Worm (Caenorhabditis elegans): Measurements from ENCODE around the gene nlp-53.

The nlp-53 gene

DNA sequence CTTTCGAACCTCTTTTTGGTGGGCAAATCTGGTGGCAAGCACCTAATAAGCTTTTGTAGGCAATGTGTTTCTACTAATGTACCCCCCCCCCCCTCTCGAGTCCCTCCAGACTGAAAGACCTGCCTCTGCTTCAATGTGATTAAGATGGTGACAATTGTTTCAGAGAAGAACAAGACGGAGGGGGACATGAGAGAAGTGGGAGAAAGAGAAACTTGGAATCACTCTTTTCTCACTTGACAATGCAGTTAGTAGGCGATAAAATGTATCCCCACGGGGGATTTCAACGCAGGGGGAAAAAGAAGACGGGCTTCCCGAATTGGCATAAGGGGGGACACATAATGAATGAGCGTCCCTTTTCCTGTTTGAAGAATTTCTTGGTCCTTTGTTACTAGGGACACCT lies 13.6 kb downstream of the nlp-53 start:
- TF ChIP-seq snpc-4 (tag; optimal IDR thresholded peaks at IDR 0.05) (no peak), hmg-1.1 (GFP tag; IDR thresholded peaks at IDR 0.05) (peak; percentile 27; the same call in 1 of the 2 replicates), Y5F2A.4 (GFP tag; optimal IDR thresholded peaks at IDR 0.05) (no peak), aha-1 (tag) (peak; percentile 14), fkh-10 (GFP tag; optimal IDR thresholded peaks at IDR 0.05) (no peak), madf-9 (GFP tag; conservative IDR thresholded peaks at IDR 0.05) (no peak), F44E2.7 (GFP tag; IDR thresholded peaks at IDR 0.05) (no peak), ceh-32 (tag; optimal IDR thresholded peaks at IDR 0.05; ENCODE audit: poor library complexity) (no peak), sdz-12 (GFP tag; optimal IDR thresholded peaks at IDR 0.05) (no peak), unc-130 (GFP tag; optimal IDR thresholded peaks at IDR 0.05) (no peak), dve-1 (tag; optimal IDR thresholded peaks at IDR 0.05; ENCODE audit: insufficient read depth) (no peak)

- TF ChIP-seq duxl-1 (tag; optimal IDR thresholded peaks at IDR 0.05; ENCODE audit: poor library complexity), result no peak
- no peak for TF ChIP-seq F44E2.7 (GFP tag; IDR thresholded peaks at IDR 0.05)
- no peak for TF ChIP-seq nhr-48 (tag; optimal IDR thresholded peaks at IDR 0.05)
- TF ChIP-seq dmd-6 (GFP tag; IDR thresholded peaks at IDR 0.05), result no peak
- TF ChIP-seq lin-39 (tag; optimal IDR thresholded peaks at IDR 0.05), result no peak
- no peak for TF ChIP-seq nhr-237 (tag; optimal IDR thresholded peaks at IDR 0.05)
Observed at ce11 chrX:13633032-13633431, 14.4 kb downstream of the nlp-53 start.

- TF ChIP-seq daf-16 (GFP tag; optimal IDR thresholded peaks at IDR 0.05), result no peak
- no peak for TF ChIP-seq daf-16 (tag; optimal IDR thresholded peaks at IDR 0.05)
- peak; percentile 32 for TF ChIP-seq ces-1 (GFP tag; optimal IDR thresholded peaks at IDR 0.05)
- no peak for TF ChIP-seq dmd-8 (GFP tag; IDR thresholded peaks at IDR 0.05)
- TF ChIP-seq php-3 (GFP tag; IDR thresholded peaks at IDR 0.05), result no peak
- TF ChIP-seq lin-29 (GFP tag; IDR thresholded peaks at IDR 0.05), result no peak
- TF ChIP-seq ztf-7 (tag; optimal IDR thresholded peaks at IDR 0.05), result no peak
- peak; percentile 42 for TF ChIP-seq fkh-10 (GFP tag; optimal IDR thresholded peaks at IDR 0.05)
- peak; percentile 18 for TF ChIP-seq nhr-11 (tag; optimal IDR thresholded peaks at IDR 0.05)
- no peak for TF ChIP-seq T26A8.4 (GFP tag; IDR thresholded peaks at IDR 0.05)
- TF ChIP-seq pha-4 (GFP tag; IDR thresholded peaks at IDR 0.05), result no peak
- no peak for TF ChIP-seq pha-4 (tag; optimal IDR thresholded peaks at IDR 0.05)
- no peak for TF ChIP-seq F10B5.3 (tag; optimal IDR thresholded peaks at IDR 0.05)
- TF ChIP-seq set-16 (GFP tag; IDR thresholded peaks at IDR 0.05), result no peak
- TF ChIP-seq vab-7 (GFP tag; IDR thresholded peaks at IDR 0.05), result no peak
Observed at ce11 chrX:13633876-13634479, 15.3 kb downstream of the nlp-53 start.

DNA sequence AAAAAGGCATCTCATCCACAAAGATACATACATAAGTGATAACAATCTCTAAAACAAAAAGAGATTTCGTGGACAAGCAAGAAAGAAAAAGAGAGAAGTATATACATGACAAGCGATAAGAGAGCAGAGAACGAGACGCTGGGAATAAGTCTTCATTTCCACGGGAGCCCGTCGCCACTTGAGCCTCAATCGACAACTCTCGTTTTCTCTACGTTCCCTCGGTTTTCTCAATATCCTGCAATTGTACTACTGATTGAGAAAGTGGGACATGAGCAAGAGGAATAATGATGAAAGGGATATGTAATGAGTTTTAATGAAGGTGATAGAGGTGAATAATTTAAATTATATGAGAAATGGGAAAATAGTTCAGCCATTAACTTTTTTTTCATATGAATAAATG lies 18.9 kb downstream of the nlp-53 start:
- TF ChIP-seq daf-8 (GFP tag; IDR thresholded peaks at IDR 0.05) (no peak), rbr-2 (tag; optimal IDR thresholded peaks at IDR 0.05) (no peak), nhr-11 (tag; optimal IDR thresholded peaks at IDR 0.05) (no peak), Y105C5A.15 (GFP tag; IDR thresholded peaks at IDR 0.05) (no peak), hlh-11 (tag; optimal IDR thresholded peaks at IDR 0.05) (no peak), skn-1 (tag; optimal IDR thresholded peaks at IDR 0.05) (no peak), nhr-111 (GFP tag; optimal IDR thresholded peaks at IDR 0.05) (no peak), attf-4 (tag; optimal IDR thresholded peaks at IDR 0.05) (no peak), mep-1 (tag; optimal IDR thresholded peaks at IDR 0.05) (no peak), mxl-3 (GFP tag; optimal IDR thresholded peaks at IDR 0.05) (no peak), D1046.2 (GFP tag; IDR thresholded peaks at IDR 0.05) (no peak), F37D6.2 (tag; optimal IDR thresholded peaks at IDR 0.05) (no peak), ama-1 (optimal IDR thresholded peaks at IDR 0.05) (no peak), unc-130 (GFP tag; optimal IDR thresholded peaks at IDR 0.05) (no peak), duxl-1 (tag; optimal IDR thresholded peaks at IDR 0.05; ENCODE audit: poor library complexity) (no peak), lin-39 (tag; optimal IDR thresholded peaks at IDR 0.05) (no peak), spr-3 (GFP tag; optimal IDR thresholded peaks at IDR 0.05) (no peak), dmd-6 (GFP tag; IDR thresholded peaks at IDR 0.05) (no peak), unc-39 (tag; optimal IDR thresholded peaks at IDR 0.05) (no peak), snpc-4 (tag; optimal IDR thresholded peaks at IDR 0.05) (no peak)
